Worm (Caenorhabditis elegans) whole organism, mixed stage, embryonic: Measurements from ENCODE around the gene B0393.5.

ENCODE experiments used
- ceh-39 ChIP-seq: fragments of 150-350 bp; optimal IDR thresholded peaks from 2 replicates; lab custom pipeline; 2014; ENCODE audit warnings: missing biosample characterization, missing genetic modification characterization
- ces-1 ChIP-seq: fragments of 150-350 bp; optimal IDR thresholded peaks from 2 replicates; lab custom pipeline; 2014; ENCODE audit warnings: missing biosample characterization, missing genetic modification reagents, missing genetic modification characterization
- elt-3 ChIP-seq: fragments of 150-350 bp; optimal IDR thresholded peaks from 2 replicates; lab custom pipeline; 2014; ENCODE audit warnings: missing biosample characterization, missing genetic modification characterization
- lin-32 ChIP-seq: fragments of 200-800 bp; sonication (Bioruptor generic); optimal IDR thresholded peaks from 2 replicates; lab custom pipeline; 2018; ENCODE audit warnings: mild to moderate bottlenecking, missing genetic modification characterization, missing compliant biosample characterization
- lsy-2 ChIP-seq: fragments of 150-350 bp; optimal IDR thresholded peaks from 2 replicates; lab custom pipeline; 2014; ENCODE audit warnings: missing biosample characterization, missing genetic modification characterization
- pha-4 ChIP-seq: fragments of 150-350 bp; optimal IDR thresholded peaks from 2 replicates; lab custom pipeline; 2018; ENCODE audit warnings: missing biosample characterization, missing genetic modification reagents, missing genetic modification characterization
- snpc-4 ChIP-seq: fragments of 150-350 bp; optimal IDR thresholded peaks from 2 replicates; lab custom pipeline; 2014; ENCODE audit warnings: missing biosample characterization, missing genetic modification characterization
- unc-62 ChIP-seq: fragments of 150-350 bp; optimal IDR thresholded peaks from 2 replicates; lab custom pipeline; 2014; ENCODE audit warnings: missing biosample characterization, missing genetic modification reagents, missing genetic modification characterization
- ztf-11 ChIP-seq: fragments of 150-350 bp; optimal IDR thresholded peaks from 2 replicates; lab custom pipeline; 2014; ENCODE audit warnings: missing biosample characterization, missing genetic modification characterization

DNA sequence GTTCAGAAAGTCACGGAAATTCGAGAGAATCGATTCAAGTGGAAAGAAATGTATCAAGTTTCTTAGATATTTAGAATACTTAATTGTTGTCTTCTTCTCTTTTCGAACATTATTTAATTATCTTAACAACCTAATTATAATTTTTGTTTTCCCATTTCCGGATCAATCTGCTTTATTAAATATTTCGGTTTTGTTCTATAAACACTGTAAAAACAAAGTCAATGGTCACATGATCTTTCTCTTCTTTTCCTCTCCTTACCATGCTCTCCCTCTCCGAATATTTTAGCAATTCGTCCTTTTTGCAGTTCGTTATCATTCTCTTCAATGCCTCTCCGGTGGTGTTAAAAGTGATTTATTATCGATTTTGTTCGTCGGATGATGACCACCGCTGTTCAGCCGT is 31.0 kb downstream of the B0393.5 start, which contains the start of gene tag-325:
- TF ChIP-seq lin-32 (no peak), pha-4 (tag; lab: Kevin White, UChicago) (no peak), ztf-11 (no peak), snpc-4 (no peak), ces-1 (GFP tag; lab: Kevin White, UChicago) (no peak), unc-62 (GFP tag; lab: Kevin White, UChicago) (no peak), lsy-2 (tag; lab: Kevin White, UChicago) (no peak), elt-3 (tag; lab: Kevin White, UChicago) (no peak), ceh-39 (tag; lab: Kevin White, UChicago) (no peak)
